Fruit fly (Drosophila melanogaster) whole organism, embryonic: ENCODE results near the gene CG7607.

Experiments
- Atf6 ChIP-seq: fragments of 200-800 bp; sonication (Bioruptor generic); IDR thresholded peaks from 2 replicates; pipeline ENCODE4 v1.3.6; 2022; ENCODE audit warnings: missing biosample characterization, missing genetic modification characterization
- Bteb2 ChIP-seq: fragments of 200-800 bp; sonication (Bioruptor generic); optimal IDR thresholded peaks from 2 replicates; lab custom pipeline; 2016; ENCODE audit warnings: missing biosample characterization, missing genetic modification characterization
- CG10366 ChIP-seq: fragments of 200-800 bp; sonication (Bioruptor generic); IDR thresholded peaks from 2 replicates; pipeline ENCODE4 v1.3.6; 2022; ENCODE audit warnings: missing biosample characterization, missing genetic modification characterization
- CG11560 ChIP-seq: fragments of 200-800 bp; sonication (Bioruptor generic); IDR thresholded peaks from 3 replicates; pipeline ENCODE4 v1.3.6; 2022; ENCODE audit warnings: missing biosample characterization, missing genetic modification characterization
- CG13775 ChIP-seq: fragments of 200-800 bp; sonication (Bioruptor generic); optimal IDR thresholded peaks from 3 replicates; lab custom pipeline; 2017; ENCODE audit warnings: missing biosample characterization, mild to moderate bottlenecking, missing genetic modification characterization
- CG15514 ChIP-seq: fragments of 200-800 bp; sonication (Bioruptor generic); optimal IDR thresholded peaks from 3 replicates; lab custom pipeline; 2017; ENCODE audit warnings: missing biosample characterization, missing genetic modification characterization, mild to moderate bottlenecking, moderate library complexity, missing genetic modification reagents
- CG16815 ChIP-seq: fragments of 200-800 bp; sonication (Bioruptor generic); optimal IDR thresholded peaks from 3 replicates; lab custom pipeline; 2017; ENCODE audit warnings: missing biosample characterization, mild to moderate bottlenecking, missing genetic modification characterization
- CG16863 ChIP-seq: fragments of 200-800 bp; sonication (Bioruptor generic); optimal IDR thresholded peaks from 3 replicates; lab custom pipeline; 2016; ENCODE audit warnings: missing biosample characterization, missing genetic modification characterization
- CG18599 ChIP-seq: fragments of 200-800 bp; sonication (Bioruptor generic); optimal IDR thresholded peaks from 3 replicates; lab custom pipeline; 2017; ENCODE audit warnings: missing biosample characterization, missing genetic modification characterization, mild to moderate bottlenecking, moderate library complexity, missing genetic modification reagents
- CG2678 ChIP-seq: fragments of 200-800 bp; sonication (Bioruptor generic); optimal IDR thresholded peaks from 3 replicates; lab custom pipeline; 2019; ENCODE audit warnings: missing biosample characterization, mild to moderate bottlenecking, missing genetic modification characterization, moderate library complexity
- CG30431 ChIP-seq: fragments of 200-800 bp; sonication (Bioruptor generic); optimal IDR thresholded peaks from 2 replicates; lab custom pipeline; 2017; ENCODE audit warnings: missing biosample characterization, missing genetic modification characterization
- CG3163 ChIP-seq: fragments of 200-800 bp; sonication (Bioruptor generic); optimal IDR thresholded peaks from 3 replicates; lab custom pipeline; 2016; ENCODE audit warnings: missing biosample characterization, missing genetic modification characterization
- CG3407 ChIP-seq: fragments of 200-800 bp; sonication (Bioruptor generic); optimal IDR thresholded peaks from 2 replicates; lab custom pipeline; 2018; ENCODE audit warnings: missing biosample characterization, mild to moderate bottlenecking, missing genetic modification characterization
- CG34224 ChIP-seq: fragments of 200-800 bp; sonication (Bioruptor generic); IDR thresholded peaks from 3 replicates; pipeline ENCODE4 v1.3.6; 2022; ENCODE audit warnings: missing biosample characterization, missing genetic modification characterization; ENCODE audit not compliant: partially characterized antibody
- CG4820 ChIP-seq: fragments of 200-800 bp; sonication (Bioruptor generic); optimal IDR thresholded peaks from 3 replicates; lab custom pipeline; 2016; ENCODE audit warnings: missing biosample characterization, missing genetic modification characterization
- CG5953 ChIP-seq: fragments of 200-800 bp; sonication (Bioruptor generic); IDR thresholded peaks from 2 replicates; pipeline ENCODE4 v1.3.6; 2022; ENCODE audit warnings: missing biosample characterization, missing genetic modification characterization
- CG6254 ChIP-seq: fragments of 200-800 bp; sonication (Bioruptor generic); optimal IDR thresholded peaks from 3 replicates; lab custom pipeline; 2017; ENCODE audit warnings: mild to moderate bottlenecking, missing biosample characterization, missing genetic modification reagents, missing genetic modification characterization
- CG6791 ChIP-seq: fragments of 200-800 bp; sonication (Bioruptor generic); IDR thresholded peaks from 3 replicates; pipeline ENCODE4 v1.3.6; 2022; ENCODE audit warnings: missing biosample characterization, missing genetic modification characterization; ENCODE audit not compliant: partially characterized antibody
- CG8290 ChIP-seq, 3 experiments: fragments of 200-800 bp; sonication (Bioruptor generic); optimal IDR thresholded peaks; 2 replicates each; lab custom pipeline; 2016 to 2019; ENCODE audit warnings: missing biosample characterization in 3 of 3, missing genetic modification characterization in 3 of 3, mild to moderate bottlenecking in 2 of 3, moderate library complexity in 1 of 3
- CG9215 ChIP-seq: fragments of 200-800 bp; sonication (Bioruptor generic); IDR thresholded peaks from 2 replicates; pipeline ENCODE4 v1.3.6; 2022; ENCODE audit warnings: missing biosample characterization, missing genetic modification characterization
- CHES-1-like ChIP-seq: fragments of 200-800 bp; sonication (Bioruptor generic); optimal IDR thresholded peaks from 2 replicates; lab custom pipeline; 2016; ENCODE audit warnings: missing biosample characterization, missing genetic modification characterization
- CTCF ChIP-seq: fragments of 200-800 bp; sonication (Bioruptor generic); optimal IDR thresholded peaks from 2 replicates; lab custom pipeline; 2017; ENCODE audit warnings: missing biosample characterization, mild to moderate bottlenecking, missing genetic modification characterization, moderate library complexity
- Camta ChIP-seq: fragments of 200-800 bp; sonication (Bioruptor generic); optimal IDR thresholded peaks from 2 replicates; lab custom pipeline; 2016; ENCODE audit warnings: missing biosample characterization, missing genetic modification characterization
- Dref ChIP-seq: fragments of 200-800 bp; sonication (Bioruptor generic); IDR thresholded peaks from 2 replicates; pipeline ENCODE4 v1.3.6; 2022; ENCODE audit warnings: missing biosample characterization, missing genetic modification characterization
- HLHmδ ChIP-seq: fragments of 200-800 bp; sonication (Bioruptor generic); optimal IDR thresholded peaks from 2 replicates; lab custom pipeline; 2018; ENCODE audit warnings: missing biosample characterization, mild to moderate bottlenecking, missing genetic modification characterization, moderate library complexity
- MBD-R2 ChIP-seq: fragments of 200-800 bp; sonication (Bioruptor generic); IDR thresholded peaks from 2 replicates; pipeline ENCODE4 v1.3.6; 2022; ENCODE audit warnings: missing biosample characterization, missing genetic modification characterization
- Max ChIP-seq: fragments of 200-800 bp; sonication (Bioruptor generic); optimal IDR thresholded peaks from 2 replicates; lab custom pipeline; 2016; ENCODE audit warnings: missing biosample characterization, mild to moderate bottlenecking, missing genetic modification characterization
- Med ChIP-seq: fragments of 200-800 bp; sonication (Bioruptor generic); peaks from one replicate; lab custom pipeline; 2016; ENCODE audit warnings: missing biosample characterization, missing genetic modification characterization, mild to moderate bottlenecking, inconsistent platforms, moderate library complexity
- NK7.1 ChIP-seq: fragments of 200-800 bp; sonication (Bioruptor generic); optimal IDR thresholded peaks from 3 replicates; lab custom pipeline; 2016; ENCODE audit warnings: missing biosample characterization, missing genetic modification characterization
- Oli ChIP-seq: fragments of 200-800 bp; sonication (Bioruptor generic); optimal IDR thresholded peaks from 2 replicates; lab custom pipeline; 2018; ENCODE audit warnings: missing biosample characterization, mild to moderate bottlenecking, missing genetic modification characterization, moderate library complexity
- Pdp1 ChIP-seq, 2 experiments: fragments of 200-800 bp; sonication (Bioruptor generic); optimal IDR thresholded peaks; 3 replicates each; lab custom pipeline; 2016; ENCODE audit warnings: missing biosample characterization in 2 of 2, missing genetic modification characterization in 2 of 2, mild to moderate bottlenecking in 1 of 2, moderate library complexity in 1 of 2
- Ravus ChIP-seq: fragments of 200-800 bp; sonication (Bioruptor generic); IDR thresholded peaks from 2 replicates; pipeline ENCODE4 v1.3.6; 2022; ENCODE audit warnings: missing biosample characterization, missing genetic modification characterization
- Rx ChIP-seq: fragments of 200-800 bp; sonication (Bioruptor generic); IDR thresholded peaks from 2 replicates; pipeline ENCODE4 v1.3.6; 2022; ENCODE audit warnings: missing biosample characterization, missing genetic modification characterization
- Side ChIP-seq: fragments of 200-800 bp; sonication (Bioruptor generic); optimal IDR thresholded peaks from 2 replicates; lab custom pipeline; 2016; ENCODE audit warnings: missing biosample characterization, missing genetic modification characterization
- Sox100B ChIP-seq: fragments of 200-800 bp; sonication (Bioruptor generic); optimal IDR thresholded peaks from 3 replicates; lab custom pipeline; 2018; ENCODE audit warnings: missing biosample characterization, mild to moderate bottlenecking, missing genetic modification characterization
- bbx ChIP-seq: fragments of 200-800 bp; sonication (Bioruptor generic); IDR thresholded peaks from 2 replicates; pipeline ENCODE4 v1.3.6; 2022; ENCODE audit warnings: missing biosample characterization, missing genetic modification characterization; ENCODE audit not compliant: partially characterized antibody
- bigmax ChIP-seq: fragments of 200-800 bp; sonication (Bioruptor generic); optimal IDR thresholded peaks from 2 replicates; lab custom pipeline; 2018; ENCODE audit warnings: missing biosample characterization, mild to moderate bottlenecking, missing genetic modification characterization
- dati ChIP-seq: fragments of 200-800 bp; sonication (Bioruptor generic); IDR thresholded peaks from 2 replicates; pipeline ENCODE4 v1.3.6; 2022; ENCODE audit warnings: missing biosample characterization, missing genetic modification characterization
- grn ChIP-seq: fragments of 200-800 bp; sonication (Bioruptor generic); optimal IDR thresholded peaks from 3 replicates; lab custom pipeline; 2017; ENCODE audit warnings: missing biosample characterization, missing genetic modification characterization
- hth ChIP-seq: fragments of >200 bp; optimal IDR thresholded peaks from 2 replicates; lab custom pipeline; 2017; ENCODE audit warnings: inconsistent platforms
- jigr1 ChIP-seq: fragments of 200-800 bp; sonication (Bioruptor generic); IDR thresholded peaks from 3 replicates; pipeline ENCODE4 v1.3.6; 2022; ENCODE audit warnings: missing biosample characterization, missing genetic modification characterization
- luna ChIP-seq: fragments of 200-800 bp; sonication (Bioruptor generic); optimal IDR thresholded peaks from 2 replicates; lab custom pipeline; 2016; ENCODE audit warnings: missing biosample characterization, missing genetic modification characterization
- pan ChIP-seq, 4 experiments: fragments of >200 bp in 3 of 4; fragments of 200-800 bp in 1 of 4; sonication (Bioruptor generic) in 1 of 4; optimal IDR thresholded peaks in 3 of 4; IDR thresholded peaks in 1 of 4; 2 replicates each; pipeline versions ENCODE4 v1.3.6 to Lab custom; 2017 to 2022; ENCODE audit warnings: missing biosample characterization in 2 of 4, missing genetic modification characterization in 2 of 4, mixed read lengths in 1 of 4
- sc ChIP-seq, 3 experiments: fragments of >200 bp in 2 of 3; fragments of 200-800 bp in 1 of 3; sonication (Bioruptor generic) in 1 of 3; optimal IDR thresholded peaks; 2 replicates in 2 of 3; 3 replicates in 1 of 3; lab custom pipeline; 2017; ENCODE audit warnings: mild to moderate bottlenecking in 1 of 3, missing biosample characterization in 1 of 3, missing genetic modification characterization in 1 of 3, missing genetic modification reagents in 1 of 3
- seq ChIP-seq: fragments of 200-800 bp; sonication (Bioruptor generic); IDR thresholded peaks from 2 replicates; pipeline ENCODE4 v1.3.6; 2022; ENCODE audit warnings: missing biosample characterization, missing genetic modification characterization
- sqz ChIP-seq: fragments of 200-800 bp; sonication (Bioruptor generic); optimal IDR thresholded peaks from 3 replicates; lab custom pipeline; 2018; ENCODE audit warnings: missing biosample characterization, mild to moderate bottlenecking, missing genetic modification characterization
- tin ChIP-seq: fragments of 200-800 bp; sonication (Bioruptor generic); optimal IDR thresholded peaks from 3 replicates; lab custom pipeline; 2016; ENCODE audit warnings: missing biosample characterization, missing genetic modification characterization
- unpg ChIP-seq: fragments of 200-800 bp; sonication (Bioruptor generic); optimal IDR thresholded peaks from 3 replicates; lab custom pipeline; 2018; ENCODE audit warnings: missing biosample characterization, mild to moderate bottlenecking, missing genetic modification characterization, moderate library complexity
- usp ChIP-seq: fragments of >200 bp; optimal IDR thresholded peaks from 2 replicates; lab custom pipeline; 2017; ENCODE audit warnings: missing biosample characterization, missing genetic modification characterization

CG7607 gene

DNA sequence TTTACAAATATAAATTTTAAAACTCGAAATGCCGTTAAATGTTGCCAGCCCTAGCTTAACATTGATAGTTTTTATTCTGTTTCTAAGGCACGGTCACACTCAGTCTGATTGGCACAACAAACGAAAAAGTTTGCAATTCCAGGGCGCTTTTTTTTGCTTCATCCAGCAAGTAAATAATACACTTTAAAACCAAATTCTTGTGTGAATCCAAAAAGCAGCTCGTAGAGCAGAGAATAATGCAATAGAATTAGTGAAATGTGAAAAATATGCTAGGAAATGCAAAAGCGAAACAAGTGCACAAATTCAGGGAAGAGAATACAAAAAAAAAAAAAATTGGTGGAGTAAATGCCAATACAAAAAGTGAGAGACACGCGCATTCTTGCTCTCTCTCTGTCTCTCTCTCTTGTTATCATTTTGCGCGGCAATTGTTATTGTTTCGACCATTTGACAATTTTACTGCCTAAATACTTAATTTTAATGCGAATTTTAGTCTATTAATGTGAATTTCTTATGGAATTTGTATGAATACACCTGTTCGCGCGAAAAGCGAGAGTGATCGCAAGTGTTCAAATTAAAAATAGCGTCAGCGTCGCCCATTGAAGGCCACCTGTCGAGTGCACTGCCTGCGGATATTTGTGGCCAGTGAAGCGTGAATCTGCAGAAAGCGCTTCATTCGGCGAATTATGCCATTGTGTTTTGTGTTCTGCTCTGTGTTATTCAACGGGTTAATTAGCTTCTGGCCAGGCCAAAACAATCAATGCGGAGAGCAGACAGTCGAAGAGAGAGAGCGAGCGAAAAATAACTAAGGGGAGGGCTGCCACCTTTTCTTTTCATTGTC is 15.2 kb downstream of the CG7607 start, which contains the start of gene CG42671 (continued):
- no peak for TF ChIP-seq CG8290 (GFP tag; optimal IDR thresholded peaks at IDR 0.05; lab: Kevin White, UChicago)
- TF ChIP-seq CG8290 (tag; optimal IDR thresholded peaks at IDR 0.05; lab: Kevin White, UChicago), result peak in 1 of 2 experiments; percentile 4
- no peak for TF ChIP-seq Atf6
- no peak for TF ChIP-seq CG10366 (GFP tag; lab: Robert Waterston, UW)
- no peak for TF ChIP-seq CG3407 (GFP tag; lab: Kevin White, UChicago)
- TF ChIP-seq bigmax (GFP tag; lab: Kevin White, UChicago), result no peak
- TF ChIP-seq tin (GFP tag; lab: Kevin White, UChicago), result no peak
- TF ChIP-seq CG34224 (GFP tag; lab: Robert Waterston, UW), result no peak
- TF ChIP-seq Ravus (GFP tag; lab: Robert Waterston, UW), result no peak
- no peak for TF ChIP-seq Camta
- no peak for TF ChIP-seq bbx
- TF ChIP-seq CG13775 (GFP tag; lab: Kevin White, UChicago), result no peak
- TF ChIP-seq HLHmδ (GFP tag; lab: Kevin White, UChicago), result no peak
- TF ChIP-seq CG30431 (GFP tag; lab: Kevin White, UChicago), result no peak
- no peak for TF ChIP-seq Dref (GFP tag; lab: Robert Waterston, UW)
- no peak for TF ChIP-seq CG15514 (GFP tag; lab: Kevin White, UChicago)
- TF ChIP-seq NK7.1 (GFP tag; lab: Kevin White, UChicago), result no peak
- no peak for TF ChIP-seq sc (optimal IDR thresholded peaks at IDR 0.05; lab: Kevin White, UChicago)
- TF ChIP-seq sc (GFP tag; optimal IDR thresholded peaks at IDR 0.05; lab: Kevin White, UChicago), result no peak
- no peak for TF ChIP-seq Oli (tag; lab: Kevin White, UChicago)
- no peak for TF ChIP-seq hth (lab: Kevin White, UChicago)
- TF ChIP-seq Rx (GFP tag; lab: Robert Waterston, UW), result no peak
- no peak for TF ChIP-seq CG9215 (GFP tag; lab: Robert Waterston, UW)
- no peak for TF ChIP-seq usp (GFP tag; lab: Kevin White, UChicago)
- peak; percentile 99 for TF ChIP-seq sqz (GFP tag; lab: Kevin White, UChicago)
- no peak for TF ChIP-seq Side (GFP tag; lab: Kevin White, UChicago)
- no peak for TF ChIP-seq CG3163 (GFP tag; lab: Kevin White, UChicago)
- TF ChIP-seq luna (GFP tag; lab: Kevin White, UChicago), result no peak
- TF ChIP-seq unpg (GFP tag; lab: Kevin White, UChicago), result peak; percentile 7
- no peak for TF ChIP-seq CG11560 (tag; lab: Robert Waterston, UW)
- no peak for TF ChIP-seq jigr1 (GFP tag; lab: Robert Waterston, UW)
- TF ChIP-seq CHES-1-like (GFP tag; lab: Kevin White, UChicago), result no peak
- TF ChIP-seq dati (GFP tag; lab: Robert Waterston, UW), result no peak
- TF ChIP-seq CG6254 (GFP tag; lab: Kevin White, UChicago), result no peak
- TF ChIP-seq CG6791 (GFP tag; lab: Robert Waterston, UW), result no peak
- no peak for TF ChIP-seq CG18599 (GFP tag; lab: Kevin White, UChicago)
- TF ChIP-seq Pdp1 (GFP tag; optimal IDR thresholded peaks at IDR 0.05; lab: Kevin White, UChicago), result peak in 1 of 2 experiments; percentile 95
- no peak for TF ChIP-seq MBD-R2 (GFP tag; lab: Robert Waterston, UW)
- no peak for TF ChIP-seq CG5953
- no peak for TF ChIP-seq CG2678 (tag; lab: Kevin White, UChicago)
- no peak for TF ChIP-seq grn (GFP tag; lab: Kevin White, UChicago)
- TF ChIP-seq seq, result no peak
- TF ChIP-seq CG16863 (GFP tag; lab: Kevin White, UChicago), result no peak
- TF ChIP-seq Sox100B (GFP tag; lab: Kevin White, UChicago), result no peak
- TF ChIP-seq CTCF, result no peak
- TF ChIP-seq Med (GFP tag; lab: Kevin White, UChicago), result peak; percentile 38
- no peak for TF ChIP-seq pan (optimal IDR thresholded peaks at IDR 0.05; lab: Kevin White, UChicago)
- no peak for TF ChIP-seq pan (GFP tag; optimal IDR thresholded peaks at IDR 0.05 in 1 of 2, IDR thresholded peaks at IDR 0.05 in 1 of 2)
- no peak for TF ChIP-seq CG16815 (GFP tag; lab: Kevin White, UChicago)
- no peak for TF ChIP-seq CG4820
- TF ChIP-seq Max (GFP tag; lab: Kevin White, UChicago), result no peak
- no peak for TF ChIP-seq Bteb2 (GFP tag; lab: Kevin White, UChicago)
